Worm (Caenorhabditis elegans): ENCODE measurements around the gene nspg-12.

Gene nspg-12

DNA sequence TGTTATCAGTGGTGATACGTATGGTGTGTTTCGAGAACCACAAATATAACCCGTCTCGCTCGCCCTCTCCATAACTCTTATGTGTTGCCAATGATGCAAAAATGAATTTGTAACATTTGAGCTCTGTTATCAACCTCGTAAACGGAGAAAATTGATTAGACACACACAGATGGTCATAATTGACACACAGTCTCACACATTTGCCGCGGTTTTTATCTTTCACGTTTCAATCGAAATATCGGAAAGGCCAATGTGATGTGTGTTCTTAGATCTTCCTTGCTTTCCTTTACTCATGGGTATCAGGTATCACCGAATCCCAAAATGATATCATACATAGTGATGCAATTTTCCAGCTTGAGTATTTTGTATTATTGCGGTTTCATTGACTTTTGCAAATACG is 43.5 kb upstream of the nspg-12 start (continued):
- no peak for TF ChIP-seq hmg-1.1 (GFP tag; IDR thresholded peaks at IDR 0.05)
- TF ChIP-seq lin-13 (GFP tag; optimal IDR thresholded peaks at IDR 0.05), result peak; percentile 55

DNA sequence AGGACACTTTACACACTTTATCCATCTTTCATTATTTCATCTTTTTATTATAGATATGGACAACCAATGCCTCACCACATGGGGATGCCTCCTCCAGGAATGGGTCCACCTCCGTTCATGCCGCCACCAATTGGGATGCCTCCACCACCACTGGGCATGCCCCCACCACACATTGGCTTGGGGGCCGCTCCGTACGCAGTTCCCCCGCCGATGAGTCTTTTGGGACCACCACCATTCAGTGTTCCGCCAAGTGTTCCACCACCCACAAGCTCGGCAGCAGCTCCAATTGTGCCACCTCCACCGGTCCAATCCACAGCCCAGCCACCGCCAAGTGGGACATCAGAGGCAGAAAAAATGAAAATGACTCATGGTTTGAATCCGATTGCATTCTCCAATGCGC is 42.3 kb upstream of the nspg-12 start:
- no peak for TF ChIP-seq mxl-3 (GFP tag; optimal IDR thresholded peaks at IDR 0.05)
- no peak for TF ChIP-seq arid-1 (GFP tag; conservative IDR thresholded peaks at IDR 0.05)
- TF ChIP-seq gei-8 (GFP tag; optimal IDR thresholded peaks at IDR 0.05), result no peak
- TF ChIP-seq daf-8 (GFP tag; IDR thresholded peaks at IDR 0.05), result no peak
- TF ChIP-seq ztf-7 (tag; optimal IDR thresholded peaks at IDR 0.05), result no peak
- TF ChIP-seq unc-62 (GFP tag; optimal IDR thresholded peaks at IDR 0.05 in 1 of 2), result peak in 1 of 2 experiments; percentile 80
- no peak for TF ChIP-seq unc-62 (tag; optimal IDR thresholded peaks at IDR 0.05)
- 0 out of 2 replicates have a peak, but pooled peaks have one; percentile 15 for TF ChIP-seq snpc-1.2 (GFP tag; IDR thresholded peaks at IDR 0.05)
- TF ChIP-seq ama-1 (optimal IDR thresholded peaks at IDR 0.05), result no peak
- no peak for TF ChIP-seq lin-1 (GFP tag; IDR thresholded peaks at IDR 0.05)
- TF ChIP-seq mdl-1 (tag; optimal IDR thresholded peaks at IDR 0.05), result no peak
- TF ChIP-seq set-16 (GFP tag; IDR thresholded peaks at IDR 0.05), result peak; percentile 90
- TF ChIP-seq nhr-76 (tag; optimal IDR thresholded peaks at IDR 0.05), result no peak
- TF ChIP-seq lir-3 (tag; optimal IDR thresholded peaks at IDR 0.05), result no peak
- TF ChIP-seq snpc-4 (tag; optimal IDR thresholded peaks at IDR 0.05), result no peak
- no peak for TF ChIP-seq hmg-1.1 (GFP tag; IDR thresholded peaks at IDR 0.05)
- TF ChIP-seq D1046.2 (GFP tag; IDR thresholded peaks at IDR 0.05), result 0 out of 2 replicates have a peak, but pooled peaks have one; percentile 22
- TF ChIP-seq nhr-11 (tag; optimal IDR thresholded peaks at IDR 0.05), result no peak
- TF ChIP-seq lsy-2 (tag; optimal IDR thresholded peaks at IDR 0.05), result no peak
- TF ChIP-seq egl-43 (GFP tag; IDR thresholded peaks at IDR 0.05), result 0 out of 2 replicates have a peak, but pooled peaks have one; percentile 18
- TF ChIP-seq ceh-20 (GFP tag; IDR thresholded peaks at IDR 0.05), result no peak

DNA sequence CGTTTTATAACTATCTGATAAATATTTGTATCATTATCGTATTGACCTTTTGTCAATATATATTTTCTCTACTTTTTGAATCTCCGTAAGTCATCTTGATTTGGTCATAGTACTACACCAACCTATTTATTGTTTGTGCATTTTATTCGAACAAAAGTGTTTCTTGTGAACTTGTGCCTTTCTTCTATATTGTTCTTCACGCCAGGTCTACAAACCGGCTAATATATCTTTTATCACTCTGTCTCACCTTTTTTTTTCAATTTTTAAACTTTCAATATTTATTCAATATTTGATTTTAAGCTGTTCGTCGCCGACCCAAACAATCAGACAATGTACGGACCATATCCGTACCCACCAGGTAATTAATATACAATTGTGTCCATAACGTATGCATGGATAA is 41.0 kb upstream of the nspg-12 start, which contains the start of gene hrpa-2:
TSS of gene hrpa-2 (plus strand) at position 301 of the 400 bp plus-strand sequence.
- no peak for TF ChIP-seq nhr-25 (tag; optimal IDR thresholded peaks at IDR 0.05; ENCODE audit: borderline replicate concordance, insufficient read depth)
- no peak for TF ChIP-seq snpc-4 (tag; optimal IDR thresholded peaks at IDR 0.05)
- TF ChIP-seq nhr-42 (GFP tag; IDR thresholded peaks at IDR 0.05), result no peak
- TF ChIP-seq T26A8.4 (GFP tag; IDR thresholded peaks at IDR 0.05), result no peak
- TF ChIP-seq egl-27 (tag; optimal IDR thresholded peaks at IDR 0.05), result no peak
- TF ChIP-seq ces-1 (GFP tag; optimal IDR thresholded peaks at IDR 0.05), result no peak
- TF ChIP-seq zag-1 (tag; optimal IDR thresholded peaks at IDR 0.05), result no peak
- no peak for TF ChIP-seq Y48G9A.11 (GFP tag; IDR thresholded peaks at IDR 0.05)
- no peak for TF ChIP-seq hlh-11 (tag; optimal IDR thresholded peaks at IDR 0.05)
- no peak for TF ChIP-seq spr-3 (GFP tag; optimal IDR thresholded peaks at IDR 0.05)
- no peak for TF ChIP-seq aly-2 (tag; optimal IDR thresholded peaks at IDR 0.05)
- no peak for TF ChIP-seq zfp-3 (GFP tag; conservative IDR thresholded peaks at IDR 0.05)
- TF ChIP-seq egl-43 (GFP tag; IDR thresholded peaks at IDR 0.05), result no peak
- no peak for TF ChIP-seq ceh-44 (GFP tag; IDR thresholded peaks at IDR 0.05)
- TF ChIP-seq gei-8 (GFP tag; optimal IDR thresholded peaks at IDR 0.05), result no peak
- TF ChIP-seq nhr-41 (GFP tag; IDR thresholded peaks at IDR 0.05), result no peak

DNA sequence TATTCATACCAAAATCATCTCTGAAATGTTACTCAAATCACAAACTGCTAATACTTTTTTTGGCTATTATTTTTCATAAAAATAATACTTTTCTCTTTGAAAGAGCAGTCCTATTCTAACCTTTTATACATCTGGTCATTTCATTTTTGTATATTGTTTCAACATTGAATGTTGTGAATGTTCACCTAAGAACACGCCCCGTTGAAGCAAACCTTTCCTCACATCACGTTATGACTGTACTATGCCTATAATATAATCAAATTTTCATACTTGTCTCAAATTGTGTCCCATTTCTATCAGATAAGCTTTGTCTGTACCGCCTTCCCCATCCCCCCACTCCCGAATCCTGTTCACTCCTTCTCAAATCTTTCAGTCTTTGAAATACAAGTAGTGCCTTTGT is 38.8 kb upstream of the nspg-12 start:
- TF ChIP-seq ceh-32 (tag; optimal IDR thresholded peaks at IDR 0.05; ENCODE audit: poor library complexity) (no peak), aha-1 (tag) (peak; percentile 95)
